Worm (Caenorhabditis elegans) whole organism, young adult: Measurements from ENCODE around the gene spp-21.
A peak's percentile ranks its signal among the peaks of the same experiment; 100 is the strongest.

Experiments used
- F52B5.7 ChIP-seq: sonication (generic microtip); optimal IDR thresholded peaks from 2 replicates; lab custom pipeline; 2016; ENCODE audit warnings: mild to moderate bottlenecking, missing genetic modification characterization, missing compliant biosample characterization
- F57A8.1 ChIP-seq: fragments of 200-800 bp; sonication (Bioruptor generic); optimal IDR thresholded peaks from 2 replicates; lab custom pipeline; 2018; ENCODE audit warnings: mild to moderate bottlenecking, missing genetic modification characterization, moderate library complexity, missing compliant biosample characterization
- Y53F4B.3 ChIP-seq: fragments of 200-800 bp; sonication (Bioruptor generic); IDR thresholded peaks from 2 replicates; pipeline ENCODE4 v1.3.6; 2022; ENCODE audit warnings: missing genetic modification reagents, missing genetic modification characterization, missing compliant biosample characterization
- Y53G8AR.9 ChIP-seq: fragments of 200-800 bp; sonication (Bioruptor generic); conservative IDR thresholded peaks from 2 replicates; pipeline ENCODE4 v1.3.6; 2022; ENCODE audit warnings: missing genetic modification reagents, missing genetic modification characterization, missing compliant biosample characterization
- Y79H2A.3 ChIP-seq: fragments of 200-800 bp; sonication (Bioruptor generic); conservative IDR thresholded peaks from 2 replicates; pipeline ENCODE4 v1.3.6; 2022; ENCODE audit warnings: missing genetic modification reagents, missing genetic modification characterization, missing compliant biosample characterization
- Y95B8A.8 ChIP-seq: fragments of 200-800 bp; sonication (Bioruptor generic); IDR thresholded peaks from 2 replicates; pipeline ENCODE4 v1.3.6; 2022; ENCODE audit warnings: missing genetic modification reagents, missing genetic modification characterization, missing compliant biosample characterization
- athp-1 ChIP-seq: sonication (generic microtip); optimal IDR thresholded peaks from 2 replicates; lab custom pipeline; 2017; ENCODE audit warnings: mild to moderate bottlenecking, missing genetic modification characterization, missing compliant biosample characterization
- attf-5 ChIP-seq: fragments of 200-800 bp; sonication (Bioruptor generic); optimal IDR thresholded peaks from 2 replicates; lab custom pipeline; 2018; ENCODE audit warnings: mild to moderate bottlenecking, missing genetic modification characterization, missing compliant biosample characterization
- cebp-1 ChIP-seq, 2 experiments: fragments of 200-800 bp in 1 of 2; sonication (Bioruptor generic) in 1 of 2; sonication (generic microtip) in 1 of 2; IDR thresholded peaks in 1 of 2; optimal IDR thresholded peaks in 1 of 2; 2 replicates each; pipeline versions ENCODE4 v1.3.6 to Lab custom; 2017 to 2022; ENCODE audit warnings: missing compliant biosample characterization in 2 of 2, missing genetic modification characterization in 2 of 2, mild to moderate bottlenecking in 1 of 2, missing genetic modification reagents in 1 of 2, moderate library complexity in 1 of 2
- ceh-27 ChIP-seq: fragments of 200-800 bp; sonication (Bioruptor generic); optimal IDR thresholded peaks from 2 replicates; lab custom pipeline; 2018; ENCODE audit warnings: mild to moderate bottlenecking, missing genetic modification characterization, moderate library complexity, missing compliant biosample characterization
- ceh-79 ChIP-seq: sonication (generic microtip); optimal IDR thresholded peaks from 2 replicates; lab custom pipeline; 2017; ENCODE audit warnings: mild to moderate bottlenecking, missing genetic modification characterization, missing compliant biosample characterization
- dpff-1 ChIP-seq: sonication (generic microtip); optimal IDR thresholded peaks from 2 replicates; lab custom pipeline; 2017; ENCODE audit warnings: mild to moderate bottlenecking, missing genetic modification characterization, missing compliant biosample characterization
- efl-1 ChIP-seq: fragments of 150-350 bp; optimal IDR thresholded peaks from 2 replicates; lab custom pipeline; 2014; ENCODE audit warnings: missing biosample characterization, missing genetic modification reagents, missing genetic modification characterization
- egl-44 ChIP-seq: fragments of 200-800 bp; sonication (Bioruptor generic); IDR thresholded peaks from 2 replicates; pipeline ENCODE4 v1.3.6; 2022; ENCODE audit warnings: missing genetic modification reagents, missing genetic modification characterization, missing compliant biosample characterization
- ekl-4 ChIP-seq: fragments of 200-800 bp; sonication (Bioruptor generic); IDR thresholded peaks from 2 replicates; pipeline ENCODE4 v1.3.6; 2022; ENCODE audit warnings: missing genetic modification reagents, missing genetic modification characterization, missing compliant biosample characterization
- ets-4 ChIP-seq: fragments of 200-800 bp; sonication (Bioruptor generic); optimal IDR thresholded peaks from 2 replicates; lab custom pipeline; 2018; ENCODE audit warnings: mild to moderate bottlenecking, missing genetic modification characterization, missing compliant biosample characterization
- hlh-12 ChIP-seq: sonication (generic microtip); optimal IDR thresholded peaks from 2 replicates; lab custom pipeline; 2016; ENCODE audit warnings: missing genetic modification characterization, missing compliant biosample characterization
- hmg-1.2 ChIP-seq: fragments of 200-800 bp; sonication (Bioruptor generic); IDR thresholded peaks from 2 replicates; pipeline ENCODE4 v1.3.6; 2022; ENCODE audit warnings: missing genetic modification reagents, missing genetic modification characterization, missing compliant biosample characterization
- hmg-20 ChIP-seq: fragments of 200-800 bp; sonication (Bioruptor generic); IDR thresholded peaks from 2 replicates; pipeline ENCODE4 v1.3.6; 2022; ENCODE audit warnings: missing genetic modification reagents, missing genetic modification characterization, missing compliant biosample characterization
- hrde-1 ChIP-seq: sonication (generic microtip); optimal IDR thresholded peaks from 2 replicates; lab custom pipeline; 2016; ENCODE audit warnings: missing genetic modification characterization, mild to moderate bottlenecking, missing compliant biosample characterization, moderate library complexity, missing genotype, missing genetic modification reagents, borderline replicate concordance
- hsf-1 ChIP-seq: fragments of 200-800 bp; sonication (Bioruptor generic); IDR thresholded peaks from 2 replicates; pipeline ENCODE4 v1.3.6; 2022; ENCODE audit warnings: missing genetic modification reagents, missing genetic modification characterization, missing compliant biosample characterization
- lin-35 ChIP-seq, 3 experiments: fragments of 150-350 bp in 2 of 3; sonication (generic microtip) in 1 of 3; optimal IDR thresholded peaks; 2 replicates each; lab custom pipeline; 2014 to 2018; ENCODE audit warnings: missing biosample characterization in 3 of 3, missing genetic modification characterization in 3 of 3, missing genetic modification reagents in 3 of 3
- lin-54 ChIP-seq: fragments of 200-800 bp; sonication (Bioruptor generic); optimal IDR thresholded peaks from 2 replicates; lab custom pipeline; 2018; ENCODE audit warnings: mild to moderate bottlenecking, missing genetic modification characterization, missing compliant biosample characterization
- mes-4 ChIP-seq: sonication (generic microtip); optimal IDR thresholded peaks from 2 replicates; lab custom pipeline; 2016; ENCODE audit warnings: missing genotype, missing genetic modification characterization, missing compliant biosample characterization
- mxl-1 ChIP-seq: sonication (generic microtip); optimal IDR thresholded peaks from 2 replicates; lab custom pipeline; 2016; ENCODE audit warnings: missing genetic modification characterization, missing compliant biosample characterization
- nfya-1 ChIP-seq: sonication (generic microtip); optimal IDR thresholded peaks from 2 replicates; lab custom pipeline; 2017; ENCODE audit warnings: antibody characterized with exemption, missing compliant biosample characterization, missing genetic modification characterization, borderline replicate concordance; ENCODE audit not compliant: insufficient read depth
- nfya-2 ChIP-seq: fragments of 200-800 bp; sonication (Bioruptor generic); IDR thresholded peaks from 2 replicates; pipeline ENCODE4 v1.3.6; 2022; ENCODE audit warnings: missing genetic modification reagents, missing genetic modification characterization, missing compliant biosample characterization
- nhr-90 ChIP-seq: sonication (generic microtip); optimal IDR thresholded peaks from 2 replicates; lab custom pipeline; 2016; ENCODE audit warnings: missing genotype, mild to moderate bottlenecking, missing genetic modification characterization, missing compliant biosample characterization
- rcor-1 ChIP-seq: fragments of 200-800 bp; sonication (Bioruptor generic); IDR thresholded peaks from 2 replicates; pipeline ENCODE4 v1.3.6; 2022; ENCODE audit warnings: missing genetic modification reagents, missing genetic modification characterization, missing compliant biosample characterization
- rec-8 ChIP-seq, 2 experiments: sonication (generic microtip); optimal IDR thresholded peaks; 2 replicates each; lab custom pipeline; 2016; ENCODE audit warnings: mild to moderate bottlenecking in 2 of 2, missing genetic modification characterization in 2 of 2, missing genetic modification reagents in 2 of 2, missing genotype in 2 of 2, missing biosample characterization in 1 of 2, missing compliant biosample characterization in 1 of 2, moderate library complexity in 1 of 2
- repo-1 ChIP-seq: sonication (generic microtip); optimal IDR thresholded peaks from 2 replicates; lab custom pipeline; 2017; ENCODE audit warnings: mild to moderate bottlenecking, missing genetic modification characterization, missing compliant biosample characterization
- snpc-1.3 ChIP-seq: sonication (generic microtip); optimal IDR thresholded peaks from 2 replicates; lab custom pipeline; 2017; ENCODE audit warnings: missing genetic modification characterization, mild to moderate bottlenecking, missing compliant biosample characterization, antibody characterized with exemption, moderate library complexity, missing genotype, missing genetic modification reagents; ENCODE audit not compliant: insufficient read depth
- snpc-3.4 ChIP-seq: sonication (generic microtip); optimal IDR thresholded peaks from 2 replicates; lab custom pipeline; 2017; ENCODE audit warnings: missing genetic modification characterization, mild to moderate bottlenecking, missing compliant biosample characterization, antibody characterized with exemption, moderate library complexity, missing genotype, missing genetic modification reagents
- sptf-2 ChIP-seq: fragments of 200-800 bp; sonication (Bioruptor generic); optimal IDR thresholded peaks from 2 replicates; lab custom pipeline; 2018; ENCODE audit warnings: mild to moderate bottlenecking, missing genetic modification characterization, missing compliant biosample characterization
- tbx-9 ChIP-seq: sonication (generic microtip); optimal IDR thresholded peaks from 2 replicates; lab custom pipeline; 2016; ENCODE audit warnings: borderline replicate concordance, missing genetic modification characterization, inconsistent platforms, missing compliant biosample characterization
- unc-62 ChIP-seq: fragments of 150-350 bp; optimal IDR thresholded peaks from 2 replicates; lab custom pipeline; 2014; ENCODE audit warnings: missing biosample characterization, missing genetic modification reagents, missing genetic modification characterization
- zim-3 ChIP-seq: sonication (generic microtip); optimal IDR thresholded peaks from 2 replicates; lab custom pipeline; 2017; ENCODE audit warnings: mild to moderate bottlenecking, missing genetic modification characterization, moderate library complexity, missing compliant biosample characterization
- ztf-26 ChIP-seq: sonication (generic microtip); optimal IDR thresholded peaks from 2 replicates; lab custom pipeline; 2017; ENCODE audit warnings: missing genetic modification characterization, missing compliant biosample characterization

spp-21 gene

ce11 chrX:11522058-11522757 is 32.3 kb downstream of the spp-21 start, which contains the start of gene sdc-2 (continued):
- no peak for TF ChIP-seq hrde-1 (tag; lab: Kevin White, UChicago)
- peak; percentile 74 for TF ChIP-seq hmg-1.2 (GFP tag; lab: Robert Waterston, UW)
- no peak for TF ChIP-seq F52B5.7 (tag; lab: Kevin White, UChicago)
- no peak for TF ChIP-seq dpff-1 (tag; lab: Kevin White, UChicago)
- no peak for TF ChIP-seq hsf-1
- TF ChIP-seq lin-54 = no peak
- TF ChIP-seq repo-1 (tag; lab: Kevin White, UChicago) = peak; percentile 63
- TF ChIP-seq Y79H2A.3 (GFP tag; lab: Robert Waterston, UW) = no peak
- peak in 1 of 3 experiments; percentile 83 for TF ChIP-seq lin-35 (GFP tag; optimal IDR thresholded peaks at IDR 0.05; lab: Kevin White, UChicago)
- no peak for TF ChIP-seq mes-4 (tag; lab: Kevin White, UChicago)
- no peak for TF ChIP-seq snpc-1.3
- TF ChIP-seq mxl-1 (tag; lab: Kevin White, UChicago) = no peak
- TF ChIP-seq Y53G8AR.9 (GFP tag; lab: Robert Waterston, UW) = no peak
- TF ChIP-seq nfya-1 (tag; lab: Kevin White, UChicago) = no peak
- no peak for TF ChIP-seq Y95B8A.8 (GFP tag; lab: Robert Waterston, UW)
- TF ChIP-seq sptf-2 (GFP tag; lab: Kevin White, UChicago) = no peak
- no peak for TF ChIP-seq ekl-4 (GFP tag; lab: Robert Waterston, UW)
- no peak for TF ChIP-seq hlh-12
- no peak for TF ChIP-seq nhr-90 (tag; lab: Kevin White, UChicago)
- TF ChIP-seq ets-4 = no peak
- no peak for TF ChIP-seq hmg-20 (GFP tag; lab: Robert Waterston, UW)
- peak; percentile 66 for TF ChIP-seq ztf-26 (tag; lab: Kevin White, UChicago)
- no peak for TF ChIP-seq rec-8 (tag; optimal IDR thresholded peaks at IDR 0.05; lab: Kevin White, UChicago)
- TF ChIP-seq tbx-9 = no peak
- no peak for TF ChIP-seq egl-44 (GFP tag; lab: Robert Waterston, UW)
- TF ChIP-seq snpc-3.4 (tag; lab: Kevin White, UChicago) = no peak
- TF ChIP-seq ceh-27 = peak; percentile 45
- TF ChIP-seq athp-1 (tag; lab: Kevin White, UChicago) = no peak
- TF ChIP-seq ceh-79 (tag; lab: Kevin White, UChicago) = no peak
- TF ChIP-seq attf-5 (GFP tag; lab: Kevin White, UChicago) = peak; percentile 20

ce11 chrX:11523704-11524103 is 33.8 kb downstream of the spp-21 start:
- no peak for TF ChIP-seq hmg-1.2 (GFP tag; lab: Robert Waterston, UW)
- TF ChIP-seq F57A8.1 (GFP tag; lab: Kevin White, UChicago) = no peak
- TF ChIP-seq efl-1 (GFP tag; lab: Kevin White, UChicago) = no peak
- TF ChIP-seq Y53F4B.3 (GFP tag; lab: Robert Waterston, UW) = no peak
- no peak for TF ChIP-seq rcor-1 (GFP tag; lab: Robert Waterston, UW)
- TF ChIP-seq cebp-1 (GFP tag; IDR thresholded peaks at IDR 0.05; lab: Robert Waterston, UW) = no peak
- no peak for TF ChIP-seq cebp-1 (tag; optimal IDR thresholded peaks at IDR 0.05; lab: Kevin White, UChicago)
- TF ChIP-seq unc-62 (GFP tag; lab: Kevin White, UChicago) = no peak
- TF ChIP-seq nfya-2 (GFP tag; lab: Robert Waterston, UW) = no peak
- TF ChIP-seq zim-3 (tag; lab: Kevin White, UChicago) = no peak
